Fruit fly (Drosophila melanogaster) whole organism, prepupa: Measurements from ENCODE around the gene CheB38c.

Experiments used
- CG10631 ChIP-seq: fragments of 200-800 bp; sonication (Bioruptor generic); optimal IDR thresholded peaks from 2 replicates; lab custom pipeline; 2016; ENCODE audit warnings: missing biosample characterization, missing genetic modification characterization
- CG10669 ChIP-seq: fragments of 200-800 bp; sonication (Bioruptor generic); optimal IDR thresholded peaks from 3 replicates; lab custom pipeline; 2018; ENCODE audit warnings: missing biosample characterization, mild to moderate bottlenecking, missing genetic modification characterization, moderate library complexity
- CG11294 ChIP-seq: fragments of 200-800 bp; sonication (Bioruptor generic); IDR thresholded peaks from 2 replicates; pipeline ENCODE4 v1.3.6; 2022; ENCODE audit warnings: missing biosample characterization, missing genetic modification characterization
- CG11762 ChIP-seq: fragments of 200-800 bp; sonication (Bioruptor generic); optimal IDR thresholded peaks from 3 replicates; lab custom pipeline; 2016; ENCODE audit warnings: missing biosample characterization, missing genetic modification characterization; ENCODE audit not compliant: insufficient read depth
- CG11902 ChIP-seq: fragments of 200-800 bp; sonication (Bioruptor generic); optimal IDR thresholded peaks from 3 replicates; lab custom pipeline; 2016; ENCODE audit warnings: missing biosample characterization, missing genetic modification characterization
- CG15336 ChIP-seq: fragments of 200-800 bp; sonication (Bioruptor generic); IDR thresholded peaks from 2 replicates; pipeline ENCODE4 v1.3.6; 2022; ENCODE audit warnings: missing biosample characterization, missing genetic modification characterization
- CG1621 ChIP-seq: fragments of 200-800 bp; sonication (Bioruptor generic); optimal IDR thresholded peaks from 3 replicates; lab custom pipeline; 2018; ENCODE audit warnings: missing biosample characterization, mild to moderate bottlenecking, missing genetic modification characterization
- CG16779 ChIP-seq: fragments of 200-800 bp; sonication (Bioruptor generic); optimal IDR thresholded peaks from 3 replicates; lab custom pipeline; 2017; ENCODE audit warnings: missing biosample characterization, mild to moderate bottlenecking, missing genetic modification characterization
- CG32006 ChIP-seq: fragments of 200-800 bp; sonication (Bioruptor generic); optimal IDR thresholded peaks from 3 replicates; lab custom pipeline; 2017; ENCODE audit warnings: missing biosample characterization, mild to moderate bottlenecking, missing genetic modification characterization
- CG3919 ChIP-seq: fragments of 200-800 bp; sonication (Bioruptor generic); optimal IDR thresholded peaks from 3 replicates; lab custom pipeline; 2016; ENCODE audit warnings: missing biosample characterization, missing genetic modification characterization
- CG4318 ChIP-seq: fragments of 200-800 bp; sonication (Bioruptor generic); optimal IDR thresholded peaks from 3 replicates; lab custom pipeline; 2017; ENCODE audit warnings: missing biosample characterization, mild to moderate bottlenecking, missing genetic modification characterization
- CG6163 ChIP-seq: fragments of 200-800 bp; sonication (Bioruptor generic); IDR thresholded peaks from 3 replicates; pipeline ENCODE4 v1.3.6; 2022; ENCODE audit warnings: missing biosample characterization, missing genetic modification characterization
- CG6808 ChIP-seq: fragments of 200-800 bp; sonication (Bioruptor generic); optimal IDR thresholded peaks from 3 replicates; lab custom pipeline; 2017; ENCODE audit warnings: missing biosample characterization, missing genetic modification characterization, mild to moderate bottlenecking, moderate library complexity, missing genetic modification reagents
- CG8319 ChIP-seq: fragments of 200-800 bp; sonication (Bioruptor generic); optimal IDR thresholded peaks from 3 replicates; lab custom pipeline; 2016; ENCODE audit warnings: missing biosample characterization, missing genetic modification characterization
- CG8632 ChIP-seq: fragments of 200-800 bp; sonication (Bioruptor generic); optimal IDR thresholded peaks from 3 replicates; lab custom pipeline; 2016; ENCODE audit warnings: missing biosample characterization, missing genetic modification characterization
- Eip75B ChIP-seq: fragments of 200-800 bp; sonication (Bioruptor generic); optimal IDR thresholded peaks from 3 replicates; lab custom pipeline; 2016; ENCODE audit warnings: missing biosample characterization, missing genetic modification characterization
- Eip78C ChIP-seq: fragments of 200-800 bp; sonication (Bioruptor generic); peaks from one replicate; lab custom pipeline; 2016; ENCODE audit warnings: missing biosample characterization, missing genetic modification characterization
- Ets21C ChIP-seq: fragments of 200-800 bp; sonication (Bioruptor generic); optimal IDR thresholded peaks from 3 replicates; lab custom pipeline; 2016; ENCODE audit warnings: missing biosample characterization, missing genetic modification characterization
- Ets96B ChIP-seq: fragments of 200-800 bp; optimal IDR thresholded peaks from 2 replicates; lab custom pipeline; 2019; ENCODE audit warnings: missing biosample characterization, mild to moderate bottlenecking, missing genetic modification characterization, moderate library complexity
- Hr39 ChIP-seq: fragments of 200-800 bp; sonication (Bioruptor generic); optimal IDR thresholded peaks from 2 replicates; lab custom pipeline; 2016; ENCODE audit warnings: missing biosample characterization, missing genetic modification characterization
- Hr4 ChIP-seq: fragments of 200-800 bp; sonication (Bioruptor generic); optimal IDR thresholded peaks from 3 replicates; lab custom pipeline; 2016; ENCODE audit warnings: missing biosample characterization, missing genetic modification characterization
- Met ChIP-seq: fragments of 200-800 bp; sonication (Bioruptor generic); optimal IDR thresholded peaks from 3 replicates; lab custom pipeline; 2016; ENCODE audit warnings: missing biosample characterization, missing genetic modification characterization
- OdsH ChIP-seq: fragments of 200-800 bp; sonication (Bioruptor generic); optimal IDR thresholded peaks from 3 replicates; lab custom pipeline; 2016; ENCODE audit warnings: missing biosample characterization, missing genetic modification characterization
- Smox ChIP-seq: fragments of 200-800 bp; sonication (Bioruptor generic); optimal IDR thresholded peaks from 3 replicates; lab custom pipeline; 2016; ENCODE audit warnings: missing biosample characterization, missing genetic modification characterization
- Sox102F ChIP-seq: fragments of 200-800 bp; sonication (Bioruptor generic); optimal IDR thresholded peaks from 2 replicates; lab custom pipeline; 2016; ENCODE audit warnings: missing biosample characterization, mild to moderate bottlenecking, missing genetic modification characterization
- achi ChIP-seq: fragments of 200-800 bp; sonication (Bioruptor generic); optimal IDR thresholded peaks from 3 replicates; lab custom pipeline; 2016; ENCODE audit warnings: missing biosample characterization, missing genetic modification characterization
- acj6 ChIP-seq: fragments of 200-800 bp; sonication (Bioruptor generic); optimal IDR thresholded peaks from 3 replicates; lab custom pipeline; 2016; ENCODE audit warnings: missing biosample characterization, missing genetic modification characterization
- cyc ChIP-seq: fragments of 200-800 bp; sonication (Bioruptor generic); optimal IDR thresholded peaks from 3 replicates; lab custom pipeline; 2016; ENCODE audit warnings: missing biosample characterization, missing genetic modification characterization
- dac ChIP-seq: fragments of 200-800 bp; sonication (Bioruptor generic); optimal IDR thresholded peaks from 2 replicates; lab custom pipeline; 2017; ENCODE audit warnings: missing biosample characterization, mild to moderate bottlenecking, missing genetic modification characterization
- esn ChIP-seq: fragments of 200-800 bp; sonication (Bioruptor generic); optimal IDR thresholded peaks from 2 replicates; lab custom pipeline; 2016; ENCODE audit warnings: missing biosample characterization, mild to moderate bottlenecking, missing genetic modification characterization, moderate library complexity
- fd85E ChIP-seq: fragments of 200-800 bp; sonication (Bioruptor generic); optimal IDR thresholded peaks from 3 replicates; lab custom pipeline; 2016; ENCODE audit warnings: missing biosample characterization, missing genetic modification characterization
- net ChIP-seq: fragments of 200-800 bp; sonication (Bioruptor generic); optimal IDR thresholded peaks from 3 replicates; lab custom pipeline; 2016; ENCODE audit warnings: missing biosample characterization, missing genetic modification characterization
- pdm3 ChIP-seq: fragments of 200-800 bp; sonication (Bioruptor generic); optimal IDR thresholded peaks from 3 replicates; lab custom pipeline; 2016; ENCODE audit warnings: missing biosample characterization, missing genetic modification characterization
- salr ChIP-seq, 2 experiments: fragments of 200-800 bp; sonication (Bioruptor generic); optimal IDR thresholded peaks; 3 replicates each; lab custom pipeline; 2016 to 2018; ENCODE audit warnings: missing biosample characterization in 2 of 2, missing genetic modification characterization in 2 of 2, mild to moderate bottlenecking in 1 of 2
- svp ChIP-seq: fragments of 200-800 bp; sonication (Bioruptor generic); peaks from one replicate; lab custom pipeline; 2016; ENCODE audit warnings: missing biosample characterization, missing genetic modification characterization
- topi ChIP-seq: fragments of 200-800 bp; sonication (Bioruptor generic); optimal IDR thresholded peaks from 3 replicates; lab custom pipeline; 2016; ENCODE audit warnings: missing biosample characterization, missing genetic modification characterization
- vri ChIP-seq: fragments of 200-800 bp; sonication (Bioruptor generic); optimal IDR thresholded peaks from 3 replicates; lab custom pipeline; 2016; ENCODE audit warnings: missing biosample characterization, mild to moderate bottlenecking, missing genetic modification characterization

CheB38c gene

DNA sequence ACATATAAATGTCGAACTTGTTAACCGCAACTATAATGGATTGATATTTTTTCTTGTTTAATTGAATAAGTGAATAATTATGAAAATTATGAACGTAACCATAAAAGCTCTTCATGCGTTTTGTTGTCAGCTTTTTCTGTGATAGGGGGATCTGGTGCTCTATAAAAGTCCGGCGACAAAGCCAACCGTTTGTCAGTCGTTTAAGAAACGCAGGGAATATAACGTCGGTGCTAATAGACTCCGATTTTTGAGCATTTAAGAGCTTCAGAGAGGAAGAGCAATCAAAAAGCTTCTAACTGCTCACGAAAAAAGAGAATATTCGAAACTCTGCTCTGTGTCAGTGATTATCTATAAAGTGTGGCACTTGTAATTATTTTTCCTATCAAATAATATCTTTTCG is 10.4 kb upstream of the CheB38c start, which contains the start of gene CG31674:
Gene CG31674, plus strand, starts transcription at position 203 of the 400 bp plus-strand sequence.
- TF ChIP-seq net (GFP tag; lab: Kevin White, UChicago) (no peak), CG11902 (GFP tag; lab: Kevin White, UChicago) (no peak), CG6163 (no peak), svp (GFP tag; lab: Kevin White, UChicago) (no peak), Hr4 (GFP tag; lab: Kevin White, UChicago) (no peak), salr (GFP tag; optimal IDR thresholded peaks at IDR 0.05; lab: Kevin White, UChicago) (no peak), vri (GFP tag; lab: Kevin White, UChicago) (peak; percentile 6)

DNA sequence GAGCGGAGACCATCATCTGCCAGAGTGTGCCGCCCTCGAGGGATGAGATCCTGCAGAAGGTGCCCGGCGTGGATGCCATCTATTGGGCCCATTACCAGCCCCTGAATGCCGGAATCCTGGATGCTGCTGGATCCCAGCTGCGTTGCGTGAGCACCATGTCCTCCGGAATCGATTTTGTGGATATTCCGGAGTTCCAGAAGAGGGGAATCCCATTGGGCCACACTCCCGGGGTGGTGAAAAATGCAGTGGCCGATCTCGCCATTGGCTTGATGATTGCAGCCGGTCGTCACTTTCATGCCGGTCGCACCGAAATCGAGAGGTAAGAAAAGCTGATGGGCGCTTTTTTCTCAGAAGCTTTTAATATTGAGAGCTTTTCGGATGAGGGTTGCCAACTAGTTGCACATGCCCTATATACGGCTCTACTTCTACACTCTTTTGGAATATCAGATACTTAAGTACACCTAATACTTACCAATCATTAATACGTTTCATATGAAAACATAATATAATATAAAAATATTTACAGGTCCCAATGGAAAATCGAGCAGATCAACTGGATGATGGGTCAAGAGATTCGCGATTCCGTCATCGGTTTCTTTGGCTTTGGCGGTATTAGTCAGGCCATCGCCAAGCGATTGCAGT is 9.2 kb upstream of the CheB38c start:
- TF ChIP-seq Hr4 (GFP tag; lab: Kevin White, UChicago), result peak; percentile 6
- TF ChIP-seq Met (GFP tag; lab: Kevin White, UChicago), result peak; percentile 7
- peak; percentile 18 for TF ChIP-seq Smox (GFP tag; lab: Kevin White, UChicago)
- TF ChIP-seq CG8632, result peak; percentile 6
- TF ChIP-seq esn (GFP tag; lab: Kevin White, UChicago), result peak; percentile 34
- no peak for TF ChIP-seq CG4318
- TF ChIP-seq pdm3, result peak; percentile 23
- TF ChIP-seq CG6808, result no peak
- TF ChIP-seq CG3919 (GFP tag; lab: Kevin White, UChicago), result no peak
- TF ChIP-seq cyc (GFP tag; lab: Kevin White, UChicago), result peak; percentile 32
- no peak for TF ChIP-seq Sox102F
- TF ChIP-seq Eip78C (GFP tag; lab: Kevin White, UChicago), result peak; percentile 50
- peak; percentile 22 for TF ChIP-seq CG10631 (GFP tag; lab: Kevin White, UChicago)
- no peak for TF ChIP-seq CG11294 (GFP tag; lab: Robert Waterston, UW)
- peak; percentile 34 for TF ChIP-seq vri (GFP tag; lab: Kevin White, UChicago)
- TF ChIP-seq OdsH (GFP tag; lab: Kevin White, UChicago), result peak; percentile 24
- TF ChIP-seq Eip75B, result peak; percentile 2
- TF ChIP-seq topi (GFP tag; lab: Kevin White, UChicago), result peak; percentile 9

DNA sequence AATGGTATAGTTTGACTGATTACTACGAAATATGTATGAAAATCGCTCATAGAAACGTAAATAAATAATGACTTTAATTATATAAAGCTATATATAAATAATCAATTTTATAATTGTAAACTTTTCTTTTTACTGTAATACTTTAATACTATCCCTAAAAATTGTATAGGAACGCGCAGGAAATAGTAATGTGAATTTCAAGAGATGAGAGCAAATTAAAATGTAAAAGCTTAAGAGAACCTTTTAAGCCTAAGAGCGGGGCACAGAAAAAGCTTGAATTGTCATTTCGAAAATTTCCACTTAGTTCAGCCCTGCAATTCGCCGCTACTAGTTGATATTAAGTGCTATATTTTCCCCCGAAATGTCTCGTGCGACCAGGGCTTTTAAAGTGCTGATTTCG is 8.6 kb upstream of the CheB38c start, which contains the start of gene CG31673:
Gene CG31673, plus strand, starts transcription at position 301 of the 400 bp plus-strand sequence.
- TF ChIP-seq achi (GFP tag; lab: Kevin White, UChicago) (no peak), fd85E (GFP tag; lab: Kevin White, UChicago) (no peak), net (GFP tag; lab: Kevin White, UChicago) (no peak), pdm3 (no peak), CG15336 (GFP tag; lab: Robert Waterston, UW) (no peak), Ets21C (GFP tag; lab: Kevin White, UChicago) (no peak), Ets96B (tag; lab: Kevin White, UChicago) (no peak), acj6 (GFP tag; lab: Kevin White, UChicago) (no peak), CG11294 (GFP tag; lab: Robert Waterston, UW) (no peak), CG4318 (no peak), CG1621 (tag; lab: Kevin White, UChicago) (no peak), CG3919 (GFP tag; lab: Kevin White, UChicago) (no peak), CG6808 (no peak), CG16779 (tag; lab: Kevin White, UChicago) (no peak), Met (GFP tag; lab: Kevin White, UChicago) (no peak), CG32006 (GFP tag; lab: Kevin White, UChicago) (no peak)

DNA sequence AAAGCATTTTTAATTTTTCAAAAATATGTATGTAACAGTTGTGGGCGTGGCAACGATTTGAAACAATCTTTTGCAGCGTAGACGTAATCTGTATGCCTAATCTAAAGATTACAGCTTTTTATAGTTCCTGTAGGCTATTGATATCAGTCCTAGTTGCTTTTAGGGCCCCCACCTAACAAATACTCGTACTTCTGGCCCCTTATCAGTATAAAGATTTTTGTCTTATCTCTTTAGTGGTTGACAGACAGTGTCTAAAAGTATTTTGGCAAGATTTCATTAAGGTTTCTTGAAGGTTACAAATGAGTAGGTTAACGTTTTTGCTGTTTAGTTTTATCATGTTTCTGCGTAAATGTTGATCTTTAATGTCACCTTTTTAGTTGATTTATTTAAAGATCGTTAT is 8.0 kb upstream of the CheB38c start:
- TF ChIP-seq CG11762 (GFP tag; lab: Kevin White, UChicago), result no peak
- TF ChIP-seq CG8319, result no peak
- no peak for TF ChIP-seq Sox102F
- no peak for TF ChIP-seq Hr39 (GFP tag; lab: Kevin White, UChicago)
- no peak for TF ChIP-seq CG10669 (GFP tag; lab: Kevin White, UChicago)
- TF ChIP-seq CG11294 (GFP tag; lab: Robert Waterston, UW), result no peak
- TF ChIP-seq dac, result no peak
- no peak for TF ChIP-seq CG10631 (GFP tag; lab: Kevin White, UChicago)
